Fruit fly (Drosophila melanogaster): Measurements from ENCODE around the gene Kots.

Gene Kots

DNA sequence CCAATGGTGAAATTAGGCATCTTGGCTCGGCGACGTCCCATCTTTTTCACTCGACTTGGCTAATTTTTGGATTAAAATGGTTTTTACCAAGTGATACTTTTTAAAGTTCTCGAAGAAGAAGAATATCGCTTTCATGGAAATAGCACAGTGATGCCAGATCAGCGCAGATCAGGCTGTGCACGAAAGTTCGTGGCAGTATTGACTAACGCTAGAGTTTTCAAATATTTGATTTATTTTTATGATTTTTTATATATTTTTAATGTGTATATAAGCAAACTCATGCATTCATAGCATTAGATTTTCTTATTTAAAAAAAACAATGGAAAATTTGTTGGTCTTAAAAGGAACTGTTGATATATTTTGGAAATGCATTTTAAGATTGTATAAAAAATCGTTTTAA lies 12.9 kb downstream of the Kots start, which contains the start of gene CG9926:
Gene CG9926, minus strand, starts transcription at position 101 of the 400 bp plus-strand sequence.
- TF ChIP-seq CG8119 (GFP tag; IDR thresholded peaks at IDR 0.05) (no peak), dac (GFP tag; optimal IDR thresholded peaks at IDR 0.05) (no peak), CG9139 (GFP tag; optimal IDR thresholded peaks at IDR 0.05) (no peak), topi (GFP tag; optimal IDR thresholded peaks at IDR 0.05) (no peak), ss (GFP tag; optimal IDR thresholded peaks at IDR 0.05) (no peak), CG11762 (GFP tag; optimal IDR thresholded peaks at IDR 0.05; ENCODE audit: insufficient read depth) (no peak), CG3919 (GFP tag; optimal IDR thresholded peaks at IDR 0.05) (no peak), CG1621 (tag; optimal IDR thresholded peaks at IDR 0.05) (no peak)

DNA sequence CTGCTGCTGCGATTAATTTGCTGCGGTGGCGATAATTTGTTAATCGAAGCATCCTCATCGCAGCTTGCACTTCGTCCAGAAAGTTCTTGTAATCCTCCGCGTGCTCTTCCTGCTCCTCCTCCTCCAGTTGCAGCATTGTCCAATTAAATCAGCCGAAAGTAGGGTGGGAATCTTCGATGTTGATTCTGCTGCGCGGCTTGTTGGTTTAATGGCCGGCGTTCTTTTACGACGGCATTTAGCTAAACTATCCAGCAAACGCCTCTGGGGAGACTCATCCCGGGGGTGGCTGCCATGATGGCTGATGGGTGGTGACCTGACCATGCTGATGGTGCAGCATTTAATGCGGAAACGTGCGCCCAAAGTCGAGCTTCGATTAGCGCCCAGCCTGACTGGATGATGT lies 14.4 kb downstream of the Kots start:
- no peak for TF ChIP-seq dac (GFP tag; optimal IDR thresholded peaks at IDR 0.05)
- no peak for TF ChIP-seq CG32006 (GFP tag; optimal IDR thresholded peaks at IDR 0.05)
- no peak for TF ChIP-seq pdm3 (GFP tag; optimal IDR thresholded peaks at IDR 0.05)
- TF ChIP-seq CG11902 (GFP tag; optimal IDR thresholded peaks at IDR 0.05): no peak
- no peak for TF ChIP-seq fd85E (GFP tag; optimal IDR thresholded peaks at IDR 0.05)
- TF ChIP-seq CG8632 (GFP tag; optimal IDR thresholded peaks at IDR 0.05): no peak
- TF ChIP-seq cyc (GFP tag; optimal IDR thresholded peaks at IDR 0.05): no peak
- TF ChIP-seq Blimp-1 (GFP tag; optimal IDR thresholded peaks at IDR 0.05): no peak
- no peak for TF ChIP-seq fkh (GFP tag; optimal IDR thresholded peaks at IDR 0.05)
- TF ChIP-seq topi (GFP tag; optimal IDR thresholded peaks at IDR 0.05): no peak
- no peak for TF ChIP-seq CG6808 (GFP tag; optimal IDR thresholded peaks at IDR 0.05)
- no peak for TF ChIP-seq CG10631 (GFP tag; optimal IDR thresholded peaks at IDR 0.05)
- TF ChIP-seq eg (GFP tag; IDR thresholded peaks at IDR 0.05): no peak
- TF ChIP-seq CG6792 (GFP tag; optimal IDR thresholded peaks at IDR 0.05): no peak
- no peak for TF ChIP-seq CG6163 (GFP tag; IDR thresholded peaks at IDR 0.05)
- TF ChIP-seq Sox15 (GFP tag; optimal IDR thresholded peaks at IDR 0.05): no peak
- no peak for TF ChIP-seq Ets21C (GFP tag; optimal IDR thresholded peaks at IDR 0.05)
- TF ChIP-seq achi (GFP tag; optimal IDR thresholded peaks at IDR 0.05): no peak
- no peak for TF ChIP-seq lz (GFP tag; optimal IDR thresholded peaks at IDR 0.05)
- no peak for TF ChIP-seq CG10669 (GFP tag; optimal IDR thresholded peaks at IDR 0.05)

DNA sequence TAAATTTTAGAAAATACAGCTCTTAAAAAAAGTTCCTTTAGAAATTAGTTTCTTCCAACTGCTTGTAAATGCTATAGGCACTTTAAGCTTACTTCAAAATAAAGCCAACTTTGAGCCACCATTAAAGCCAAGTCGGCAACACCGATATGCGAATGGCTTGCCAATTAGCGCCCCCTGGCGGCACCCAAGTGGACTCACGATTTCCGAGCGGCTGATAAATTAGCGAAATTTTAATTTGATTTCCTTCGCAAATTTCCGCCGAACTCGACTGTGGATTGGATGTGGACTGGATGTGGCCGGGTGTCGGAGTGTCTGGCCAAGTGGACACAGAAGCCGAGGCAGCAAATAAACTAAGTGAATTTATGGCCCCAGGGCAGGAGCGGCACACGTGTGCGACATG lies 15.7 kb downstream of the Kots start, which contains the start of gene CG31517:
Gene CG31517, plus strand, starts transcription at position 184 of the 400 bp plus-strand sequence.
- no peak for TF ChIP-seq cyc (GFP tag; optimal IDR thresholded peaks at IDR 0.05)
- no peak for TF ChIP-seq Hr4 (GFP tag; optimal IDR thresholded peaks at IDR 0.05)
- no peak for TF ChIP-seq Eip78C (GFP tag)
- no peak for TF ChIP-seq CG8319 (GFP tag; optimal IDR thresholded peaks at IDR 0.05)
- TF ChIP-seq salr (GFP tag; optimal IDR thresholded peaks at IDR 0.05): no peak
- TF ChIP-seq spab (GFP tag; optimal IDR thresholded peaks at IDR 0.05): no peak
- TF ChIP-seq Blimp-1 (GFP tag; optimal IDR thresholded peaks at IDR 0.05): no peak
- TF ChIP-seq CG6854 (GFP tag; optimal IDR thresholded peaks at IDR 0.05): no peak
- no peak for TF ChIP-seq Gug (GFP tag; IDR thresholded peaks at IDR 0.05)
- TF ChIP-seq CG7368 (GFP tag; optimal IDR thresholded peaks at IDR 0.05): no peak
- no peak for TF ChIP-seq CG8632 (GFP tag; optimal IDR thresholded peaks at IDR 0.05)
- TF ChIP-seq esn (GFP tag; optimal IDR thresholded peaks at IDR 0.05): no peak
- TF ChIP-seq CG15336 (GFP tag; IDR thresholded peaks at IDR 0.05): no peak
- no peak for TF ChIP-seq Ets21C (GFP tag; optimal IDR thresholded peaks at IDR 0.05)
- TF ChIP-seq Eip93F (GFP tag; optimal IDR thresholded peaks at IDR 0.05): no peak
- TF ChIP-seq CG6792 (GFP tag; optimal IDR thresholded peaks at IDR 0.05): no peak
- TF ChIP-seq acj6 (GFP tag; optimal IDR thresholded peaks at IDR 0.05): no peak
- no peak for TF ChIP-seq pdm3 (GFP tag; optimal IDR thresholded peaks at IDR 0.05)
- no peak for TF ChIP-seq svp (GFP tag)

Data from whole organism, prepupa.